Fruit fly (Drosophila melanogaster) whole organism, pupa: ENCODE measurements around the gene CG2310.
A peak's percentile ranks its signal among the peaks of the same experiment; 100 is the strongest.

Experiments used
- CG10348 ChIP-seq: fragments of 200-800 bp; sonication (Bioruptor generic); IDR thresholded peaks from 2 replicates; pipeline ENCODE4 v1.3.6; 2022; ENCODE audit warnings: missing biosample characterization, missing genetic modification characterization
- CG12605 ChIP-seq: fragments of 200-800 bp; sonication (Bioruptor generic); IDR thresholded peaks from 2 replicates; pipeline ENCODE4 v1.3.6; 2022; ENCODE audit warnings: missing biosample characterization, missing genetic modification characterization
- CG13204 ChIP-seq: fragments of 200-800 bp; sonication (Bioruptor generic); optimal IDR thresholded peaks from 2 replicates; lab custom pipeline; 2018; ENCODE audit warnings: missing biosample characterization, mild to moderate bottlenecking, missing genetic modification characterization, moderate library complexity
- CG14655 ChIP-seq: fragments of 200-800 bp; sonication (Bioruptor generic); optimal IDR thresholded peaks from 3 replicates; lab custom pipeline; 2017; ENCODE audit warnings: mild to moderate bottlenecking, missing biosample characterization, missing genetic modification reagents, missing genetic modification characterization
- CG15710 ChIP-seq: fragments of 200-800 bp; sonication (Bioruptor generic); optimal IDR thresholded peaks from 2 replicates; lab custom pipeline; 2018; ENCODE audit warnings: missing biosample characterization, mild to moderate bottlenecking, missing genetic modification characterization, moderate library complexity
- CG17806 ChIP-seq: fragments of 200-800 bp; sonication (Bioruptor generic); optimal IDR thresholded peaks from 2 replicates; lab custom pipeline; 2018; ENCODE audit warnings: missing biosample characterization, mild to moderate bottlenecking, missing genetic modification characterization, moderate library complexity
- CG32121 ChIP-seq: fragments of 200-800 bp; sonication (Bioruptor generic); IDR thresholded peaks from 2 replicates; pipeline ENCODE4 v1.3.6; 2022; ENCODE audit warnings: missing biosample characterization, missing genetic modification characterization
- CG34367 ChIP-seq: fragments of 200-800 bp; sonication (Bioruptor generic); optimal IDR thresholded peaks from 2 replicates; lab custom pipeline; 2018; ENCODE audit warnings: missing biosample characterization, mild to moderate bottlenecking, missing genetic modification characterization
- CG4496 ChIP-seq: fragments of 200-800 bp; sonication (Bioruptor generic); IDR thresholded peaks from 3 replicates; pipeline ENCODE4 v1.3.6; 2022; ENCODE audit warnings: missing biosample characterization, missing genetic modification characterization
- CG8159 ChIP-seq: fragments of 200-800 bp; sonication (Bioruptor generic); optimal IDR thresholded peaks from 3 replicates; lab custom pipeline; 2018; ENCODE audit warnings: missing biosample characterization, mild to moderate bottlenecking, missing genetic modification characterization, moderate library complexity
- CG8301 ChIP-seq: fragments of 200-800 bp; sonication (Bioruptor generic); optimal IDR thresholded peaks from 2 replicates; lab custom pipeline; 2018; ENCODE audit warnings: missing biosample characterization, mild to moderate bottlenecking, missing genetic modification characterization
- CG9948 ChIP-seq: fragments of 200-800 bp; sonication (Bioruptor generic); optimal IDR thresholded peaks from 2 replicates; lab custom pipeline; 2018; ENCODE audit warnings: missing biosample characterization, mild to moderate bottlenecking, missing genetic modification characterization, moderate library complexity
- D1 ChIP-seq: fragments of 200-800 bp; sonication (Bioruptor generic); optimal IDR thresholded peaks from 2 replicates; lab custom pipeline; 2018; ENCODE audit warnings: missing biosample characterization, mild to moderate bottlenecking, missing genetic modification characterization, moderate library complexity
- EcR ChIP-seq: fragments of 200-800 bp; sonication (Bioruptor generic); optimal IDR thresholded peaks from 3 replicates; lab custom pipeline; 2019; ENCODE audit warnings: missing biosample characterization, missing genetic modification characterization, mild to moderate bottlenecking, moderate library complexity, missing genetic modification reagents
- Ets98B ChIP-seq: fragments of 200-800 bp; sonication (Bioruptor generic); IDR thresholded peaks from 2 replicates; pipeline ENCODE4 v1.3.6; 2022; ENCODE audit warnings: missing biosample characterization, missing genetic modification characterization
- Pif1A ChIP-seq: fragments of 200-800 bp; sonication (Bioruptor generic); optimal IDR thresholded peaks from 3 replicates; lab custom pipeline; 2016; ENCODE audit warnings: missing biosample characterization, missing genetic modification characterization
- Pif1B ChIP-seq: fragments of 200-800 bp; sonication (Bioruptor generic); optimal IDR thresholded peaks from 3 replicates; lab custom pipeline; 2016; ENCODE audit warnings: missing biosample characterization, missing genetic modification characterization
- Snoo ChIP-seq: fragments of 200-800 bp; sonication (Bioruptor generic); optimal IDR thresholded peaks from 3 replicates; lab custom pipeline; 2017; ENCODE audit warnings: missing biosample characterization, mild to moderate bottlenecking, missing genetic modification characterization, inconsistent platforms
- fd96Ca ChIP-seq: fragments of 200-800 bp; sonication (Bioruptor generic); IDR thresholded peaks from 3 replicates; pipeline ENCODE4 v1.3.6; 2022; ENCODE audit warnings: missing biosample characterization, missing genetic modification characterization
- gl ChIP-seq: fragments of 200-800 bp; sonication (Bioruptor generic); optimal IDR thresholded peaks from 2 replicates; lab custom pipeline; 2018; ENCODE audit warnings: missing biosample characterization, mild to moderate bottlenecking, missing genetic modification characterization
- rn ChIP-seq: fragments of 200-800 bp; sonication (Bioruptor generic); IDR thresholded peaks from 2 replicates; pipeline ENCODE4 v1.3.6; 2022; ENCODE audit warnings: missing biosample characterization, missing genetic modification characterization

Gene CG2310

DNA sequence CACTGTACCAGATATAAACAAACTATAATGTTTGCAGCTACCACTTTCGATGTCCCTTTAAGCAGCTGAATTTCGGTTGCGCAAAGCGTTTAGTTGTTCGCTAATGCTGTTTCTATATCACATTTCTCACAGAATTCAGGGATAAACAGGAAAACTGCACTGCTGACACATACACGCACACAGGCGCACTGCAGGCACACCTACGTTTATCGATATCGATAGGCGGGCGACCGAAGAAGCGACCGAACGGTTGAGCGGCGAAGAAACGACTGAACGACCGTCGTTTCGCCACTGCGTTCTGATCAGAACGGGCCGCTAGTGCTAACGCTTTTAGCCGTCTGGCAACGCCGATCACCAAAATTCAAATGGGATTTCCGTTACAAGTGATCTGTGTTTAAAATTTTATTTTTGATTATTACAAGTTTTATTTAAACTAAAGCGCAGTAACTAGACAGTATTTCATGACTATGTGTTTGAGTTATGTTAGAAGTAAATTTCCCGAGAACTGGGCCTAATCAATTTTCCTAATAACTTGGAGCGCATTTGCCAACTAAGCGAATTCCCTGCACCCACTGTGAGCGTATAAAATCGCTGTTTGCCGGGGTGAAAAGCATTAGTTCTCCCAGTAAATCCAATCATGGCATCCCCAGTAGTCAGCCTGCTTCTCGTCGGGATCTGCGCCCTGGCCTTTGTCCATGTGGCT, at the start of gene CG2310, which contains the start of gene Diedel:
TSS of gene CG2310 (minus strand) at position 277 of the 703 bp plus-strand sequence.
TSS of gene Diedel (plus strand) at position 611 of the 703 bp plus-strand sequence.
- no peak for TF ChIP-seq CG8159 (tag; lab: Kevin White, UChicago)
- peak; percentile 42; the same call in 1 of the 3 replicates for TF ChIP-seq CG4496 (GFP tag; lab: Robert Waterston, UW)
- TF ChIP-seq, all 21 proteins: peak for 1

DNA sequence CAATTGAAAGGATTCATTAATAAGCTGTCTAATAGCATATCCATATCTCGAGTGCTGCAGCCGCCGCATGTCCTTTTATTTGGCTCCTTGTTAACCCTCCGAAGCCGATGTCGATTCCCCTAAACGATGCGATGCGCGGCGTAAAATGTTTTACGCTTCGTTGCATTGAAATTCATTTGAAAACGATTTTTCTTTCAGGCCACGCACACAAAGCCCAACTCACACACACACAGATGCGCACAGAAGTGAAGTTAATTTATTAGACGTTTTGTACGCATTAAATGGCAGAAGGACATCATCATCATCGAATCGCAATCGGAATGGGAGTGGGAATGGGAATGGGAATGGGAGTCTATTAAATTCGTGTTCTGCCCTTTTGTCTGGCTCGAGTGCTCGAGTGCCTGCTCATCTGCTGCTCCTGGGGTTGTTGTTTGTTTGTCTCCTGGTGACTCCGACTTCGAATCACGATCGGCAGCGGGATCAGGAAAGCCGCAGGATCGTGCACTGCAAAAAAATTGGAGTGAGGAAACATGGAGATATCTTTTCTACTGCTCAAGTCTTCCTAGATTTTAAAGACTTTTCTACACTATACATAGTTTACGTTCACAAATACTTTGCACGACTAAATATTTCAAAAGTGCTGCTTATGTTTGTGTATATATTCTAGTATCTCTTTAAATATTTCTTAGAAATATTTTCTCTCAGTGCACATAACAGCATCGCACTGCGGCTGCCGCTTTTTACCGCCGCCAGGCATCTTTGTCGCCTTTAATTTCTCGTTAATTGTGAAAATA, 47.8 kb upstream of the CG2310 start:
- TF ChIP-seq Pif1B (GFP tag; lab: Kevin White, UChicago), result no peak
- no peak for TF ChIP-seq CG14655 (GFP tag; lab: Kevin White, UChicago)
- TF ChIP-seq Ets98B (GFP tag; lab: Robert Waterston, UW), result no peak
- no peak for TF ChIP-seq CG13204 (GFP tag; lab: Kevin White, UChicago)
- TF ChIP-seq CG34367, result no peak
- no peak for TF ChIP-seq CG4496 (GFP tag; lab: Robert Waterston, UW)
- no peak for TF ChIP-seq CG8301 (tag; lab: Kevin White, UChicago)
- TF ChIP-seq Pif1A (GFP tag; lab: Kevin White, UChicago), result no peak
- no peak for TF ChIP-seq EcR (GFP tag; lab: Kevin White, UChicago)
- no peak for TF ChIP-seq CG17806 (tag; lab: Kevin White, UChicago)
- TF ChIP-seq CG32121, result no peak
- TF ChIP-seq fd96Ca (GFP tag; lab: Robert Waterston, UW), result no peak
- TF ChIP-seq CG15710 (tag; lab: Kevin White, UChicago), result no peak
- TF ChIP-seq CG8159 (tag; lab: Kevin White, UChicago), result no peak
- TF ChIP-seq gl (tag; lab: Kevin White, UChicago), result no peak
- no peak for TF ChIP-seq CG9948 (tag; lab: Kevin White, UChicago)

DNA sequence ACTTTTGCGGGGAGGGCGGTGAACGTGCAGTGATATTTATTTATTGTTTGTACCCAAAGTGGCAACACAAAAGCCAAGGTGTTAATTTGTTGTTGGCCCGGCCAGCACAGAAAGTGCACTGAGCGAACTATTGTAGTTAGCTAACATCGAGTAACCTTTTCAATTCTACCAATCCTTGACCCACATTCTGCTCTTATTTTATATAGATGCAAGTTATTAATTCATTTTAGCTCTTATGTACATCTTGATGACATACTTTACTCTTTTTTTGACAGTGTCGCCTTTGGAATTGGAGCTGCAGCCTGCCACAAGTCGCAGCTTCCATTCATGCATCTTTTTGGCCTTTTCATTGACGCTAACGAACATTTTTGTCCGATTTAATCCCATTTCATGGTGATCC, 45.1 kb upstream of the CG2310 start:
- TF ChIP-seq CG8159 (tag; lab: Kevin White, UChicago), result peak; percentile 53
- TF ChIP-seq CG32121, result no peak
- TF ChIP-seq CG9948 (tag; lab: Kevin White, UChicago), result peak; percentile 44
- peak; percentile 50 for TF ChIP-seq Snoo (tag; lab: Kevin White, UChicago)
- peak; percentile 26 for TF ChIP-seq CG15710 (tag; lab: Kevin White, UChicago)
- TF ChIP-seq CG34367, result peak; percentile 21
- peak; percentile 47 for TF ChIP-seq CG14655 (GFP tag; lab: Kevin White, UChicago)
- TF ChIP-seq rn (GFP tag; lab: Robert Waterston, UW), result no peak
- TF ChIP-seq D1 (tag; lab: Kevin White, UChicago), result no peak
- no peak; the same call in 2 of the 3 replicates for TF ChIP-seq CG4496 (GFP tag; lab: Robert Waterston, UW)
- TF ChIP-seq gl (tag; lab: Kevin White, UChicago), result no peak
- 0 out of 2 replicates have a peak, but pooled peaks have one; percentile 13 for TF ChIP-seq Ets98B (GFP tag; lab: Robert Waterston, UW)
- TF ChIP-seq CG13204 (GFP tag; lab: Kevin White, UChicago), result no peak
- no peak for TF ChIP-seq EcR (GFP tag; lab: Kevin White, UChicago)
- TF ChIP-seq CG10348 (GFP tag; lab: Robert Waterston, UW), result no peak
- no peak for TF ChIP-seq CG12605 (GFP tag; lab: Robert Waterston, UW)
- TF ChIP-seq fd96Ca (GFP tag; lab: Robert Waterston, UW), result peak; percentile 44; the same call in 1 of the 3 replicates
- peak; percentile 23 for TF ChIP-seq CG8301 (tag; lab: Kevin White, UChicago)
- peak; percentile 54 for TF ChIP-seq Pif1A (GFP tag; lab: Kevin White, UChicago)
- TF ChIP-seq CG17806 (tag; lab: Kevin White, UChicago), result peak; percentile 38
- peak; percentile 1 for TF ChIP-seq Pif1B (GFP tag; lab: Kevin White, UChicago)

DNA sequence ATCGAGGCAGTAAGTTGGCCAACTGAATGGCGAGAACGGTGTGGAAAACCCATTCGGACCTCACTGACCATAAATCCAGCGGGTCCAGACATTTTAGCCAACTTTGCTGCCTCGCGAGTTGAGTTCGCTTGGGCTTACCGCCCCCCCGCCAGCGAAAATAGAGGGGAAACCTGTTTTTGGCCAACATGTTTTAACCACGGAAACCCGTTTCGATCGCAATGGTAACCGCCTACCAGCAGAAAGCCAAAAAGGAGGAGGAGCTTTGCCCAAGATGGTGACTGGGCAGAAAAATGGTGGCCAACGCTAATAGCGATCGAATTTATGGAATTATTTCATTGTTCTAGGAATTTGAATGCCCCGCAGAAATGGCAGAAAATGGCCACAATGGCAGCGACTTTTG, 33.2 kb upstream of the CG2310 start:
- TF ChIP-seq Pif1A (GFP tag; lab: Kevin White, UChicago), result no peak
- TF ChIP-seq CG15710 (tag; lab: Kevin White, UChicago), result no peak
- no peak for TF ChIP-seq CG14655 (GFP tag; lab: Kevin White, UChicago)
- peak; percentile 7 for TF ChIP-seq gl (tag; lab: Kevin White, UChicago)

DNA sequence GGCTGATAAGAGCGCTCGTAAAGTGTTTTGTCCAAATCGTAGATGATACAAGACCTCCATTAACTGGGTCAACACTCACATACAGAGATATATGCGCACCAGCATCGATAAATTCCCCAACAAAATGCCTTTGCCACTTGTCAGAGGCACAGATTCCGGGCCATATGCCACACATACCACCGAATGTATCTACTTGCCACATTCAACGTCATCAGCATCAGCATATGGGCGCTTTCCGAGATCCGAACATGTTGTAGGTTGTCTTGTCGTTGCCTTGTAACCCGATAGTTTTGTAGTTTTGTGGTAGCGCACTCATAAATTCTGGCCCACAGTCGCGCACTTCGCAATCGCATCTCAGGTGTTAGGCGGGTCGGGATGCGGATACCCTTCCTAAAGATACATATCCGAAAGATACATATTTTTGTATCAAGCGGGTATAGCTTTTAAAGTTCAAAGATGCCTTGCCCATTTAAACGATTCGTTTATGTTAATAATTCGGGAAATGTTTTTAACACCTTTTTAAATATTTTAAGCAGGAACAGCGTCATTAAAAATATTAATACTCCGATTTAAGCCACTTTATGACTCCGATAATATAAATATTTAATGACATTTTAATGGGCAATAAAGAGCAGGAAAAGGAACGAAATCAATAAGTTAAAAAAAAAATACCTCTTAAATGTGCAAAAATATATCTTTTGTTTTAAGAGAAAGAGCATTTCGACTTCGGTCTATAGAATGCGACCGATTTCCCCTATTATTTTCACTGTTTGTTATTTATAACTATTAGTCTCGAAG, 30.9 kb upstream of the CG2310 start:
- TF ChIP-seq CG12605 (GFP tag; lab: Robert Waterston, UW), result no peak
- TF ChIP-seq CG32121, result no peak
- no peak for TF ChIP-seq Pif1B (GFP tag; lab: Kevin White, UChicago)
- TF ChIP-seq gl (tag; lab: Kevin White, UChicago), result no peak
- no peak for TF ChIP-seq Snoo (tag; lab: Kevin White, UChicago)
- TF ChIP-seq EcR (GFP tag; lab: Kevin White, UChicago), result no peak
- no peak for TF ChIP-seq CG8301 (tag; lab: Kevin White, UChicago)
- TF ChIP-seq CG17806 (tag; lab: Kevin White, UChicago), result no peak
- no peak for TF ChIP-seq CG15710 (tag; lab: Kevin White, UChicago)
- TF ChIP-seq D1 (tag; lab: Kevin White, UChicago), result no peak
- no peak for TF ChIP-seq Pif1A (GFP tag; lab: Kevin White, UChicago)
- TF ChIP-seq rn (GFP tag; lab: Robert Waterston, UW), result no peak
- no peak for TF ChIP-seq Ets98B (GFP tag; lab: Robert Waterston, UW)
- TF ChIP-seq CG4496 (GFP tag; lab: Robert Waterston, UW), result no peak
- no peak for TF ChIP-seq CG9948 (tag; lab: Kevin White, UChicago)
- no peak for TF ChIP-seq CG13204 (GFP tag; lab: Kevin White, UChicago)
- no peak for TF ChIP-seq CG34367
- no peak for TF ChIP-seq fd96Ca (GFP tag; lab: Robert Waterston, UW)
- TF ChIP-seq CG14655 (GFP tag; lab: Kevin White, UChicago), result no peak
